Worm (Caenorhabditis elegans): ENCODE data around the gene ZK354.7.
"Not testable (repeated sequence)": the region's sequence is repeated elsewhere in the genome, so short reads cannot be mapped to it uniquely, and the experiment has no call there.

DNA sequence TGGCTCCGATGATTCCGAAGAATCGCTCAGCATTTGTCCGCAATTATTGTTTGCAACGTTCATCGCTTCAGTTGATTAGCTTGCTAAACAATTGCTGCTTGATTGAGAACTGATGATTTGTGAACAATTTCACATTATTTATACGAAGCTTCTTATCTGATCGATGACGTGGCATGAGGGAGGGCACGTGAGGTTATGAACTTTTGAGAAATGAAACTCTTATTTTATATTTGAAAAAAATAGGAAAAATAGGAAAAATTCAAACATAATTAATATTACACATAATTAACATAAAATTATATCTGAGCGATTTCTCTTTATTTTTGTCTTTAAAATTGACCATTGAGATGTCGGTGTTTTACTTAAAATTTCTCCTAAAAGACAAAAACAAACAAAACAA lies 48.3 kb downstream of the ZK354.7 start, which contains the start of gene F36H12.10:
- not testable (repeated sequence) for TF ChIP-seq nhr-237 (tag; optimal IDR thresholded peaks at IDR 0.05); nhr-76 (tag; optimal IDR thresholded peaks at IDR 0.05); nhr-11 (tag; optimal IDR thresholded peaks at IDR 0.05); pqm-1 (tag; optimal IDR thresholded peaks at IDR 0.05); ceh-20 (GFP tag; IDR thresholded peaks at IDR 0.05); lsy-2 (tag; optimal IDR thresholded peaks at IDR 0.05); dve-1 (tag; optimal IDR thresholded peaks at IDR 0.05; ENCODE audit: insufficient read depth); mdl-1 (tag; optimal IDR thresholded peaks at IDR 0.05); unc-62 (GFP tag; optimal IDR thresholded peaks at IDR 0.05 in 1 of 2); unc-62 (tag; optimal IDR thresholded peaks at IDR 0.05); fkh-10 (GFP tag; optimal IDR thresholded peaks at IDR 0.05); mdt-29 (GFP tag; IDR thresholded peaks at IDR 0.05)

All from whole organism, L4 larva.